Worm (Caenorhabditis elegans) whole organism, L1 larva: ENCODE measurements around the gene snb-7.
A peak's percentile ranks its signal among the peaks of the same experiment; 100 is the strongest.

Source experiments
- C34B4.2 ChIP-seq: sonication (generic microtip); optimal IDR thresholded peaks from 2 replicates; lab custom pipeline; 2017; ENCODE audit warnings: mild to moderate bottlenecking, missing genetic modification characterization, missing compliant biosample characterization
- F16B12.6 ChIP-seq: fragments of 150-350 bp; optimal IDR thresholded peaks from 2 replicates; lab custom pipeline; 2014; ENCODE audit warnings: missing biosample characterization, missing genetic modification characterization
- Y116A8C.19 ChIP-seq: sonication (generic microtip); optimal IDR thresholded peaks from 2 replicates; lab custom pipeline; 2016; ENCODE audit warnings: missing compliant biosample characterization, missing genetic modification characterization, borderline replicate concordance
- aly-2 ChIP-seq: fragments of 150-350 bp; optimal IDR thresholded peaks from 2 replicates; lab custom pipeline; 2014; ENCODE audit warnings: missing biosample characterization, missing genetic modification characterization
- ama-1 ChIP-seq: fragments of 150-350 bp; optimal IDR thresholded peaks from 2 replicates; lab custom pipeline; 2014
- blmp-1 ChIP-seq: fragments of 150-350 bp; optimal IDR thresholded peaks from 2 replicates; lab custom pipeline; 2014; ENCODE audit warnings: missing biosample characterization, missing genetic modification characterization
- ceh-63 ChIP-seq: fragments of 200-800 bp; sonication (Bioruptor generic); optimal IDR thresholded peaks from 2 replicates; lab custom pipeline; 2018; ENCODE audit warnings: mild to moderate bottlenecking, missing genetic modification characterization, missing compliant biosample characterization
- ceh-8 ChIP-seq: fragments of 200-800 bp; sonication (Bioruptor generic); optimal IDR thresholded peaks from 2 replicates; lab custom pipeline; 2018; ENCODE audit warnings: mild to moderate bottlenecking, missing genetic modification characterization, moderate library complexity, missing compliant biosample characterization
- ceh-88 ChIP-seq: fragments of 200-800 bp; sonication (Bioruptor generic); IDR thresholded peaks from 2 replicates; pipeline ENCODE4 v1.3.6; 2022; ENCODE audit warnings: missing genetic modification characterization, missing compliant biosample characterization
- ceh-90 ChIP-seq: sonication (generic microtip); optimal IDR thresholded peaks from 2 replicates; lab custom pipeline; 2016; ENCODE audit warnings: missing genetic modification characterization, missing compliant biosample characterization
- ces-1 ChIP-seq: fragments of 150-350 bp; optimal IDR thresholded peaks from 2 replicates; lab custom pipeline; 2014; ENCODE audit warnings: missing biosample characterization, missing genetic modification reagents, missing genetic modification characterization
- dpl-1 ChIP-seq, 3 experiments: fragments of 150-350 bp in 2 of 3; sonication (generic microtip) in 1 of 3; optimal IDR thresholded peaks; 2 replicates each; lab custom pipeline; 2014 to 2017; ENCODE audit warnings: missing biosample characterization in 3 of 3, missing genetic modification characterization in 3 of 3, missing genetic modification reagents in 3 of 3
- dsc-1 ChIP-seq: sonication (generic microtip); optimal IDR thresholded peaks from 2 replicates; lab custom pipeline; 2016; ENCODE audit warnings: mild to moderate bottlenecking, missing genetic modification characterization, missing compliant biosample characterization
- efl-1 ChIP-seq, 4 experiments: fragments of 150-350 bp; optimal IDR thresholded peaks in 3 of 4; peaks in 1 of 4; 1 replicate in 1 of 4; 2 replicates in 3 of 4; lab custom pipeline; 2014; ENCODE audit warnings: missing biosample characterization in 2 of 4, missing genetic modification characterization in 2 of 4, missing genetic modification reagents in 2 of 4
- efl-3 ChIP-seq: fragments of 200-800 bp; sonication (Bioruptor generic); optimal IDR thresholded peaks from 2 replicates; lab custom pipeline; 2018; ENCODE audit warnings: mild to moderate bottlenecking, missing genetic modification characterization, missing compliant biosample characterization
- egl-13 ChIP-seq: sonication (generic microtip); optimal IDR thresholded peaks from 2 replicates; lab custom pipeline; 2016; ENCODE audit warnings: missing genotype, missing genetic modification reagents, missing genetic modification characterization, missing compliant biosample characterization
- egl-27 ChIP-seq, 2 experiments: fragments of 150-350 bp in 1 of 2; sonication (generic microtip); optimal IDR thresholded peaks; 3 replicates each; lab custom pipeline; 2017 to 2018; ENCODE audit warnings: missing biosample characterization in 2 of 2, missing genetic modification characterization in 2 of 2, missing genetic modification reagents in 2 of 2
- elt-2 ChIP-seq: sonication (generic microtip); optimal IDR thresholded peaks from 2 replicates; lab custom pipeline; 2016; ENCODE audit warnings: missing genetic modification characterization, mild to moderate bottlenecking, inconsistent platforms, missing compliant biosample characterization, missing genetic modification reagents
- elt-3 ChIP-seq, 6 experiments: fragments of 150-350 bp in 1 of 6; sonication (generic microtip); optimal IDR thresholded peaks; 2 replicates each; lab custom pipeline; 2017 to 2018; ENCODE audit warnings: missing biosample characterization in 6 of 6, missing genetic modification characterization in 6 of 6, inconsistent platforms in 1 of 6
- fkh-10 ChIP-seq: sonication (generic microtip); optimal IDR thresholded peaks from 2 replicates; lab custom pipeline; 2017; ENCODE audit warnings: missing biosample characterization, missing genetic modification reagents, missing genetic modification characterization
- fkh-8 ChIP-seq: sonication (generic microtip); optimal IDR thresholded peaks from 2 replicates; lab custom pipeline; 2016; ENCODE audit warnings: mild to moderate bottlenecking, missing genetic modification characterization, missing compliant biosample characterization
- grh-1 ChIP-seq: fragments of 200-800 bp; sonication (Bioruptor generic); IDR thresholded peaks from 2 replicates; pipeline ENCODE4 v1.3.6; 2022; ENCODE audit warnings: missing genetic modification reagents, missing genetic modification characterization, missing compliant biosample characterization
- hlh-17 ChIP-seq: fragments of 200-800 bp; sonication (Bioruptor generic); optimal IDR thresholded peaks from 2 replicates; lab custom pipeline; 2018; ENCODE audit warnings: missing genetic modification characterization, mild to moderate bottlenecking, missing compliant biosample characterization, moderate library complexity, borderline replicate concordance
- irx-1 ChIP-seq: sonication (generic microtip); optimal IDR thresholded peaks from 2 replicates; lab custom pipeline; 2016; ENCODE audit warnings: missing genetic modification characterization, missing compliant biosample characterization
- jun-1 ChIP-seq: fragments of 150-350 bp; optimal IDR thresholded peaks from 2 replicates; lab custom pipeline; 2014; ENCODE audit warnings: missing biosample characterization, missing genetic modification reagents, missing genetic modification characterization
- lin-15B ChIP-seq: fragments of 150-350 bp; sonication (generic microtip); optimal IDR thresholded peaks from 3 replicates; lab custom pipeline; 2014; ENCODE audit warnings: missing biosample characterization, missing genetic modification characterization
- lin-39 ChIP-seq: fragments of 150-350 bp; optimal IDR thresholded peaks from 2 replicates; lab custom pipeline; 2014; ENCODE audit warnings: missing biosample characterization, missing genetic modification reagents, missing genetic modification characterization
- lir-3 ChIP-seq: sonication (generic microtip); optimal IDR thresholded peaks from 2 replicates; lab custom pipeline; 2016; ENCODE audit warnings: mild to moderate bottlenecking, missing genetic modification characterization, moderate library complexity, missing compliant biosample characterization; ENCODE audit not compliant: poor library complexity
- lsy-2 ChIP-seq, 2 experiments: fragments of 150-350 bp; optimal IDR thresholded peaks; 2 replicates each; lab custom pipeline; 2014; ENCODE audit warnings: missing biosample characterization in 2 of 2, missing genetic modification characterization in 2 of 2
- mef-2 ChIP-seq: fragments of 150-350 bp; optimal IDR thresholded peaks from 2 replicates; lab custom pipeline; 2014; ENCODE audit warnings: missing biosample characterization, missing genetic modification characterization
- nhr-28 ChIP-seq: fragments of 150-350 bp; optimal IDR thresholded peaks from 2 replicates; lab custom pipeline; 2014; ENCODE audit warnings: missing biosample characterization, missing genetic modification characterization
- nhr-47 ChIP-seq: sonication (generic microtip); optimal IDR thresholded peaks from 2 replicates; lab custom pipeline; 2016; ENCODE audit warnings: mild to moderate bottlenecking, missing genetic modification characterization, moderate library complexity, missing compliant biosample characterization
- nhr-71 ChIP-seq: sonication (generic microtip); optimal IDR thresholded peaks from 2 replicates; lab custom pipeline; 2016; ENCODE audit warnings: mild to moderate bottlenecking, missing genetic modification characterization, moderate library complexity, missing compliant biosample characterization
- nhr-76 ChIP-seq: sonication (generic microtip); optimal IDR thresholded peaks from 2 replicates; lab custom pipeline; 2017; ENCODE audit warnings: missing biosample characterization, missing genetic modification characterization
- nhr-77 ChIP-seq: fragments of 150-350 bp; optimal IDR thresholded peaks from 2 replicates; lab custom pipeline; 2014; ENCODE audit warnings: missing biosample characterization, missing genetic modification characterization
- nhr-84 ChIP-seq: sonication (generic microtip); optimal IDR thresholded peaks from 2 replicates; lab custom pipeline; 2017; ENCODE audit warnings: missing biosample characterization, missing genetic modification characterization
- nhr-85 ChIP-seq: sonication (generic microtip); peaks from one replicate; lab custom pipeline; 2016; ENCODE audit warnings: missing genetic modification characterization, inconsistent platforms, missing compliant biosample characterization
- nhr-90 ChIP-seq: sonication (generic microtip); optimal IDR thresholded peaks from 2 replicates; lab custom pipeline; 2016; ENCODE audit warnings: mild to moderate bottlenecking, missing genetic modification characterization, missing compliant biosample characterization; ENCODE audit not compliant: poor library complexity
- pax-3 ChIP-seq: fragments of 200-800 bp; sonication (Bioruptor generic); optimal IDR thresholded peaks from 2 replicates; lab custom pipeline; 2018; ENCODE audit warnings: mild to moderate bottlenecking, missing genetic modification characterization, moderate library complexity, missing compliant biosample characterization
- pqm-1 ChIP-seq: sonication (generic microtip); optimal IDR thresholded peaks from 3 replicates; lab custom pipeline; 2017; ENCODE audit warnings: missing biosample characterization, missing genetic modification characterization
- skn-1 ChIP-seq: fragments of 150-350 bp; optimal IDR thresholded peaks from 2 replicates; lab custom pipeline; 2014; ENCODE audit warnings: missing biosample characterization, missing genetic modification characterization
- snpc-4 ChIP-seq: fragments of 150-350 bp; optimal IDR thresholded peaks from 2 replicates; lab custom pipeline; 2014; ENCODE audit warnings: missing biosample characterization, missing genetic modification characterization
- sox-4 ChIP-seq: sonication (generic microtip); optimal IDR thresholded peaks from 2 replicates; lab custom pipeline; 2016; ENCODE audit warnings: missing genetic modification characterization, missing compliant biosample characterization
- sup-37 ChIP-seq: fragments of 200-800 bp; sonication (Bioruptor generic); optimal IDR thresholded peaks from 2 replicates; lab custom pipeline; 2018; ENCODE audit warnings: mild to moderate bottlenecking, missing genetic modification characterization, missing compliant biosample characterization
- tbx-2 ChIP-seq: sonication (generic microtip); optimal IDR thresholded peaks from 2 replicates; lab custom pipeline; 2016; ENCODE audit warnings: missing genetic modification characterization, missing compliant biosample characterization
- tlp-1 ChIP-seq: fragments of 150-350 bp; optimal IDR thresholded peaks from 2 replicates; lab custom pipeline; 2014; ENCODE audit warnings: missing biosample characterization, missing genetic modification characterization
- unc-130 ChIP-seq: fragments of 150-350 bp; optimal IDR thresholded peaks from 2 replicates; lab custom pipeline; 2017; ENCODE audit warnings: missing biosample characterization, missing genetic modification characterization, inconsistent platforms
- unc-86 ChIP-seq: sonication (generic microtip); optimal IDR thresholded peaks from 2 replicates; lab custom pipeline; 2016; ENCODE audit warnings: missing genetic modification characterization, missing compliant biosample characterization
- unc-98 ChIP-seq: fragments of 200-800 bp; sonication (Bioruptor generic); IDR thresholded peaks from 2 replicates; pipeline ENCODE4 v1.3.6; 2022; ENCODE audit warnings: missing genetic modification characterization, missing compliant biosample characterization
- xbp-1 ChIP-seq: sonication (generic microtip); optimal IDR thresholded peaks from 2 replicates; lab custom pipeline; 2016; ENCODE audit warnings: missing genetic modification characterization, missing compliant biosample characterization
- zag-1 ChIP-seq: fragments of 150-350 bp; optimal IDR thresholded peaks from 2 replicates; lab custom pipeline; 2014; ENCODE audit warnings: missing biosample characterization, missing genetic modification characterization
- ztf-11 ChIP-seq, 2 experiments: sonication (generic microtip); optimal IDR thresholded peaks; 2 replicates each; lab custom pipeline; 2016 to 2017; ENCODE audit warnings: missing genetic modification characterization in 2 of 2, missing biosample characterization in 1 of 2, missing compliant biosample characterization in 1 of 2

snb-7 gene

ce11 chrIV:12558925-12559450 is 1.7 kb upstream of the snb-7 start, which contains the start of the genes ZK795.2 and ZK795.3 (continued):
- TF ChIP-seq pqm-1 (tag; lab: Kevin White, UChicago), result no peak
- peak in 2 of 6 experiments; percentile 26 to 43 for TF ChIP-seq elt-3 (tag; optimal IDR thresholded peaks at IDR 0.05; lab: Kevin White, UChicago)
- no peak for TF ChIP-seq nhr-76 (tag; lab: Kevin White, UChicago)
- peak; percentile 98 to 100 for TF ChIP-seq efl-1 (optimal IDR thresholded peaks at IDR 0.05; lab: Kevin White, UChicago)
- TF ChIP-seq efl-1 (GFP tag; optimal IDR thresholded peaks at IDR 0.05 in 1 of 2; lab: Kevin White, UChicago), result peak; percentile 99 to 100
- TF ChIP-seq ceh-88 (GFP tag; lab: Robert Waterston, UW), result no peak
- no peak for TF ChIP-seq ces-1 (GFP tag; lab: Kevin White, UChicago)
- no peak for TF ChIP-seq Y116A8C.19
- no peak for TF ChIP-seq egl-27 (tag; optimal IDR thresholded peaks at IDR 0.05; lab: Kevin White, UChicago)
- TF ChIP-seq elt-2 (tag; lab: Kevin White, UChicago), result no peak
- peak; percentile 62 for TF ChIP-seq tbx-2 (tag; lab: Kevin White, UChicago)
- peak; percentile 78 for TF ChIP-seq skn-1
- no peak for TF ChIP-seq grh-1 (GFP tag; lab: Robert Waterston, UW)
- no peak for TF ChIP-seq sup-37 (GFP tag; lab: Kevin White, UChicago)
- no peak for TF ChIP-seq fkh-8 (tag; lab: Kevin White, UChicago)
- TF ChIP-seq nhr-28 (tag; lab: Kevin White, UChicago), result no peak
- peak; percentile 44 for TF ChIP-seq jun-1 (tag; lab: Kevin White, UChicago)
- TF ChIP-seq lir-3 (tag; lab: Kevin White, UChicago), result no peak
- TF ChIP-seq sox-4 (tag; lab: Kevin White, UChicago), result no peak
- TF ChIP-seq unc-98 (GFP tag; lab: Robert Waterston, UW), result no peak
- TF ChIP-seq nhr-77 (tag; lab: Kevin White, UChicago), result peak; percentile 18
- TF ChIP-seq dpl-1 (GFP tag; optimal IDR thresholded peaks at IDR 0.05; lab: Kevin White, UChicago), result peak; percentile 98 to 99 (median 98)
- no peak for TF ChIP-seq ceh-8 (GFP tag; lab: Kevin White, UChicago)
- TF ChIP-seq irx-1 (tag; lab: Kevin White, UChicago), result peak; percentile 56
- TF ChIP-seq nhr-71, result peak; percentile 81
- TF ChIP-seq nhr-90 (tag; lab: Kevin White, UChicago), result peak; percentile 70
- peak; percentile 38 for TF ChIP-seq unc-86 (tag; lab: Kevin White, UChicago)
- TF ChIP-seq hlh-17 (GFP tag; lab: Kevin White, UChicago), result no peak
- TF ChIP-seq lin-39 (tag; lab: Kevin White, UChicago), result peak; percentile 78
- no peak for TF ChIP-seq mef-2 (tag; lab: Kevin White, UChicago)
- no peak for TF ChIP-seq tlp-1 (tag; lab: Kevin White, UChicago)
- peak; percentile 15 for TF ChIP-seq unc-130 (tag; lab: Kevin White, UChicago)
- no peak for TF ChIP-seq ztf-11 (tag; optimal IDR thresholded peaks at IDR 0.05; lab: Kevin White, UChicago)
- peak; percentile 86 to 87 for TF ChIP-seq lsy-2 (tag; optimal IDR thresholded peaks at IDR 0.05; lab: Kevin White, UChicago)
- TF ChIP-seq fkh-10 (GFP tag; lab: Kevin White, UChicago), result no peak
- TF ChIP-seq efl-3 (GFP tag; lab: Kevin White, UChicago), result no peak
- TF ChIP-seq lin-15B, result no peak
- no peak for TF ChIP-seq ceh-63
- TF ChIP-seq snpc-4 (tag; lab: Kevin White, UChicago), result peak; percentile 30
- TF ChIP-seq C34B4.2 (tag; lab: Kevin White, UChicago), result no peak
- peak; percentile 97 for TF ChIP-seq F16B12.6 (tag; lab: Kevin White, UChicago)
- peak; percentile 62 for TF ChIP-seq xbp-1 (tag; lab: Kevin White, UChicago)
- no peak for TF ChIP-seq pax-3 (tag; lab: Kevin White, UChicago)
- TF ChIP-seq zag-1 (tag; lab: Kevin White, UChicago), result no peak
- no peak for TF ChIP-seq ama-1 (lab: Kevin White, UChicago)
- TF ChIP-seq egl-13 (tag; lab: Kevin White, UChicago), result peak; percentile 10
- peak; percentile 47 for TF ChIP-seq ceh-90
- peak; percentile 61 for TF ChIP-seq dsc-1 (tag; lab: Kevin White, UChicago)
- peak; percentile 84 for TF ChIP-seq nhr-85 (tag; lab: Kevin White, UChicago)
- TF ChIP-seq aly-2, result peak; percentile 55
- TF ChIP-seq nhr-84 (tag; lab: Kevin White, UChicago), result no peak
- peak; percentile 78 for TF ChIP-seq nhr-47 (tag; lab: Kevin White, UChicago)
- TF ChIP-seq blmp-1 (tag; lab: Kevin White, UChicago), result peak; percentile 58
